Worm (Caenorhabditis elegans) whole organism, young adult: ENCODE results near the gene srp-7.

Source experiments
- F23B12.7 ChIP-seq: sonication (generic microtip); optimal IDR thresholded peaks from 2 replicates; lab custom pipeline; 2017; ENCODE audit warnings: missing genetic modification characterization, mild to moderate bottlenecking, missing compliant biosample characterization, antibody characterized with exemption, moderate library complexity; ENCODE audit not compliant: insufficient read depth
- bed-2 ChIP-seq: fragments of 200-800 bp; sonication (Bioruptor generic); IDR thresholded peaks from 2 replicates; pipeline ENCODE4 v1.3.6; 2022; ENCODE audit warnings: missing genetic modification reagents, missing genetic modification characterization, missing compliant biosample characterization
- efl-1 ChIP-seq: fragments of 150-350 bp; optimal IDR thresholded peaks from 2 replicates; lab custom pipeline; 2014; ENCODE audit warnings: missing biosample characterization, missing genetic modification reagents, missing genetic modification characterization
- egrh-3 ChIP-seq: fragments of 200-800 bp; sonication (Bioruptor generic); IDR thresholded peaks from 2 replicates; pipeline ENCODE4 v1.3.6; 2022; ENCODE audit warnings: missing genetic modification reagents, missing genetic modification characterization, missing compliant biosample characterization
- ets-4 ChIP-seq: fragments of 200-800 bp; sonication (Bioruptor generic); optimal IDR thresholded peaks from 2 replicates; lab custom pipeline; 2018; ENCODE audit warnings: mild to moderate bottlenecking, missing genetic modification characterization, missing compliant biosample characterization
- gei-17 ChIP-seq: fragments of 200-800 bp; sonication (Bioruptor generic); optimal IDR thresholded peaks from 2 replicates; lab custom pipeline; 2018; ENCODE audit warnings: mild to moderate bottlenecking, missing genetic modification characterization, missing compliant biosample characterization
- him-1 ChIP-seq: sonication (generic microtip); optimal IDR thresholded peaks from 2 replicates; lab custom pipeline; 2016; ENCODE audit warnings: missing genotype, missing genetic modification reagents, missing genetic modification characterization, missing compliant biosample characterization
- mxl-1 ChIP-seq: sonication (generic microtip); optimal IDR thresholded peaks from 2 replicates; lab custom pipeline; 2016; ENCODE audit warnings: missing genetic modification characterization, missing compliant biosample characterization
- rpc-1 ChIP-seq, 2 experiments: fragments of 150-350 bp in 1 of 2; sonication (generic microtip) in 1 of 2; optimal IDR thresholded peaks; 2 replicates each; lab custom pipeline; 2014 to 2018; ENCODE audit warnings: missing biosample characterization in 1 of 2, missing genetic modification characterization in 1 of 2, missing genetic modification reagents in 1 of 2, missing genotype in 1 of 2
- snpc-4 ChIP-seq, 5 experiments: fragments of 150-350 bp in 1 of 5; sonication (generic microtip) in 4 of 5; optimal IDR thresholded peaks; 2 replicates each; lab custom pipeline; 2014 to 2018; ENCODE audit warnings: missing genetic modification characterization in 5 of 5, missing biosample characterization in 3 of 5, antibody characterized with exemption in 2 of 5, mild to moderate bottlenecking in 2 of 5, missing compliant biosample characterization in 2 of 5, missing genotype in 2 of 5, moderate library complexity in 2 of 5, missing genetic modification reagents in 1 of 5
- zfh-2 ChIP-seq: fragments of 200-800 bp; sonication (Bioruptor generic); conservative IDR thresholded peaks from 2 replicates; pipeline ENCODE4 v1.3.6; 2022; ENCODE audit warnings: missing genetic modification reagents, missing genetic modification characterization, missing compliant biosample characterization

DNA sequence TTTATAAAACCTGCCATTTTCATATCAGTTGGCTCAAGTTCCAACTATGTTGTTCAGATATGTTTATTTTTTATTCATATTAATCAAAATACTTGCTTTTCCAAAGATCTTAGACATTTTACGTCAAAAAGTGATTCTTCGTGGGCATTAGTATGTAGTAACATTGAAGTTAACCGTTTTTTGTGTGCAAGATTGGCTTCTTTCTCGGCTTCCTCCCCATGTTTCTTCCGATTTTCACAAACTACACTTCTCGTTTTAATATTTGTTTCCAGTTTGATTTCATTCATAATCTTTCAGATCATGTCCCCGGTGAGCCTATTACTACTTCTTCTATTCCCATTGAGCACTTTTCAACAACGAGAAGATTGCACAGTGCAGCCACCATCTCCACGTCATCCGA, 21.5 kb upstream of the srp-7 start, which contains the start of gene sul-2:
- TF ChIP-seq gei-17 (GFP tag; lab: Kevin White, UChicago) (no peak), zfh-2 (GFP tag; lab: Robert Waterston, UW) (no peak), rpc-1 (optimal IDR thresholded peaks at IDR 0.05; lab: Kevin White, UChicago) (no peak), rpc-1 (tag; optimal IDR thresholded peaks at IDR 0.05; lab: Kevin White, UChicago) (no peak), snpc-4 (GFP tag; optimal IDR thresholded peaks at IDR 0.05; lab: Kevin White, UChicago) (no peak), snpc-4 (tag; optimal IDR thresholded peaks at IDR 0.05; lab: Kevin White, UChicago) (no peak), efl-1 (GFP tag; lab: Kevin White, UChicago) (no peak), bed-2 (no peak), mxl-1 (tag; lab: Kevin White, UChicago) (no peak), F23B12.7 (tag; lab: Kevin White, UChicago) (no peak), egrh-3 (GFP tag; lab: Robert Waterston, UW) (no peak), him-1 (tag; lab: Kevin White, UChicago) (no peak), ets-4 (GFP tag; lab: Kevin White, UChicago) (no peak)
